Worm (Caenorhabditis elegans) whole organism, dauer: ENCODE results near the gene AH9.6.

Experiments
- unc-62 ChIP-seq: sonication (generic microtip); optimal IDR thresholded peaks from 2 replicates; lab custom pipeline; 2017; ENCODE audit warnings: missing biosample characterization, missing genetic modification reagents, missing genetic modification characterization

Gene AH9.6

DNA sequence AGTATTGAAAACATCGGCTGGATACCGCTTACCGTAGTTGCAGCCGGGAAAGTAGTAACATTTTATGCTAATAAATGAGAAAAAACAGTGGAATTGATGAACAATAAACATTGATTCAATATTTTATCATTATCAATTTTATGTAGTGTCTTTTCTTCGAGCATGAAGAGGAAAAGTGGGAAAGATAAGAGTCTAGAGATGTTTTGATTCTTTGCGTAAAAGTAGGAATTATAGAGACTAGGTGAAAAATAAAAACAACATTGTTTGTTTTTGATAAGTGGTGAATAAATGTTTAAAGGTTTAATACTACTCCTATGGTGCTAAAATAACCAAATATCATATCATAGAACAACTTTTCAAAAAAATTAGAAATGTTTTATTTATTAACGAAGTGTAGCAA is 5.5 kb downstream of the AH9.6 start:
- no peak for TF ChIP-seq unc-62 (GFP tag; lab: Kevin White, UChicago)

DNA sequence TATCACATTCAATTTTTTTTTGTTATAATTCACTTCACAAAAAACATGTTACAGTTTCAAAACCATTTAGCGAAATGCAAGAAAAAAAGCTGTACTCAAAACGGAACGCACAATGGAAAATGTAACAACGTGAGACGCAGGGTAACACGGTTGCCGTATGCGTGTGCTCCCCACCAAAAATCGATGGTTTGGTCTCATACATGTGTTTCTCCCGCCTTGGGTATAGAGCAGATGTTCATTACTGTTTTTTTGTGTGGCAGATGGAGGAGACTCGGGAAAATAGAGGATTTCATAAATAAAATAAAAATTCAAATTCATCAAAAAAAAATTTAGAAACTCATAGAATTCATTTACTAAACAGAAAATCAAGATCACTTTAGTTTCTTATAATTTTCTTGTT is 6.9 kb downstream of the AH9.6 start, which contains the start of gene AH9.3:
TSS of gene AH9.3 (minus strand) at position 101 of the 400 bp plus-strand sequence.
- TF ChIP-seq unc-62 (GFP tag; lab: Kevin White, UChicago), result no peak

DNA sequence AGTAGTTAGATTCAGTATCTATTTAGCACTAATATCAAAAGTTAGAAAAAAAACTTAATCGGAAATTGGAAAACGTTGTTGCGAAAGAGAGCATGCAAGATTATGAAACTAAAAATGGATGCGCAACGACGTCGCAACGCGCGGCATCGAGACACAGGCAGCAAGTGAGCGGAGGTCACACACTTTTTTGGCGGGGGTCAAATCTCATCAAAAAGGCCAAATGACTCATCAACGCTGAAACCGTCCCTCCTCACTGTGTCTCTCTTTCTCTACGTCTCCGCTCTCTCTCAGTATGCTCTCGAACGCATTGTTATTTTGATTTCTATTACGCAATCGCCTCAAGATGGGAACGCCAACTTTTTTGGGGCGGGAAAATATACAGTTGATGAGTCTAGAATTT is 9.5 kb downstream of the AH9.6 start:
- TF ChIP-seq unc-62 (GFP tag; lab: Kevin White, UChicago), result no peak

DNA sequence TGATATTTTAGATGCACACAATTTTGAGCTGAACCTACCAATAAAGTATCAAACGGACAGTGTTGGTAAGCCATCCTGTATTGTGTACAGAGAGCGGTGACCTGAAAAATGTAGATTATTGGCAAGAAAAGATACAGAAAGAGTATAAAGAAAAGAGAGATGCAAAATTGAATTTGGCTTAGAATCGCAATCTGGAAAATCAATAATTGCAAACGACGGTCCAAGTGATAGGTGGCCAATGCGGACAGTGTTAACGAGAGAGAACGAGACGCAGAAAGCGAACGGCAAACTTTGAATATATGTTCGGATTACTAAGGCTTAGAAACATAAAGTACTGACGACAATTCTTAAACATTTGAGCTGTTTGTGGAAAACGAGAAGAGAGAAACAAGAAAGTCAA is 9.9 kb downstream of the AH9.6 start, which contains the start of gene crn-4:
TSS of gene crn-4 (minus strand) at position 101 of the 400 bp plus-strand sequence.
- TF ChIP-seq unc-62 (GFP tag; lab: Kevin White, UChicago), result no peak

DNA sequence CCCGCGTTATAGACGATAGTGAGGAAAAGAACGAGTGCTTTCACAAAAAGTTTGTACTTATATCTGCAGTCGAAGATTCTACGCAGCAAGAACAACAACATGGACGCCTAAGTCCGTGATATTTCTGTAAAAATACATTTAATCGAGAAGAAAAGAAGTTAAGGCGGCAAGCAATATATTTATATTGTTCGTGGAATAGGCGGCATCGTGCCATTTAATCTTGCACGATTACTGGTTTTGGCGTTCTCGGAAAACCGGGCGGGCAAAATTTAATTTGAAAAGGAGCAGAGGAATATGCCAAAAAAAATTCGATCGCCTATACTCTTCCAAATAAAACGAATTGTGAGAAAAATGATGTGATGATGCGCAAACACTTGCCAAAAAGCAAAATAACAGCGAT is 21.0 kb downstream of the AH9.6 start, which contains the start of gene AH9.1:
TSS of gene AH9.1 (minus strand) at position 101 of the 400 bp plus-strand sequence.
- TF ChIP-seq unc-62 (GFP tag; lab: Kevin White, UChicago), result no peak

DNA sequence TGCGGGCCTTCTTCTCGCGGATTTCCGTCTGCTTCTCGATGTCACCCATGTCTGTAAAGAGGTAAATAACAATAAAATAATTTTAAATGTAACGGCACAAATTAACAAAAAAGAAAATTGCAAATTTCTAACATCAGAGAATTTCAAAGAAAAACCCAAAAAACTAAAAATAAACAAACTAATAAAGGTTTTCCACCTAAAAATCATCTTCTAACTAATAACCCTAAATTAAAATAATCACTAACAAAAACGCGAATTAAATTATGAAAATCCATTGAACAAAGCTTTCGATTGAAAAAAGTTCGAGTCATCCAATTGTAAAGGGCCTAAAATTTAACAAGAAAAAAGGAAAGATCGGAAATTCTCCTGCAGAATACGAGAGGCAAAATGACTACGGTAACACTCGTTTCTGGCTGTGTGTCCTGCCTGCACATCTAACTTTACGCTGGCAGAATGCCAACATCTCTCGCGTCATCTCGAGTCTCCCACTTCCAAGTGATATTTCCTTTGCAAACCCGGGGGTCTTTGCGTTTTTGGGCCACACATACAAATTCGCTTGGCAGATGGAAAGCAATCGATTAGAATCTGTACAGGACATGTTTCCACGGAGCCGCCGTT is 25.3 kb downstream of the AH9.6 start, which contains the start of gene rpl-11.2:
TSS of gene rpl-11.2 (minus strand) at position 51 of the 618 bp plus-strand sequence.
- TF ChIP-seq unc-62 (GFP tag; lab: Kevin White, UChicago), result no peak

DNA sequence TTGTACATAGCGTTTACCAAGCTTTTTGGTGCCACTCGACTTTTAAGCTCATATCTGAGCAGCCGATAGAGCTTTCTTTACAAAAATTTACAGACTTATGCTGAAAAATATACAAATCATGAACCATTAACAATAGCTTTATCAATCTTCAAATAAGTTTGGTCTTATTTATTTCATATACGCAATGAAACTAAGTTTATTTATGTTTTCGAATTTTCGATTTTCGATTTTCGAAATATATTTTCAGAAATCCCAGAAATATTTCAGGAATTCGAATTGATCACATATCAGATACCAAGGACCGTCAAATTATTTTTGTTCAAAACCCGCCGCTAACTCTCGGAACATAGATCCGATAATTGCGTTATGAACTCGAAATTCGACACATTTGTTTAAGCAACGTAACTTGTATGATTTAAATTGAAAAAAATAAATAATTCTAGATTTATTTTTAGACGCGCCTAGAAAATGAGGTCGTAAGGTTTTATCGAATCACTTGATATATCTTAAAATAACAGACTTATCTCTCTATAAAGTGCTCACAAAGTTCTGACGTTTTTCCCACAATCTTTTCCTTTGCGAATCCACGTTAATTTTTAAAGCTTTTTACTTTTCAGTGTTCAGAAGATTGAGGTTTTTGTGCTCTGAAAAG is 26.7 kb downstream of the AH9.6 start:
- no peak for TF ChIP-seq unc-62 (GFP tag; lab: Kevin White, UChicago)

DNA sequence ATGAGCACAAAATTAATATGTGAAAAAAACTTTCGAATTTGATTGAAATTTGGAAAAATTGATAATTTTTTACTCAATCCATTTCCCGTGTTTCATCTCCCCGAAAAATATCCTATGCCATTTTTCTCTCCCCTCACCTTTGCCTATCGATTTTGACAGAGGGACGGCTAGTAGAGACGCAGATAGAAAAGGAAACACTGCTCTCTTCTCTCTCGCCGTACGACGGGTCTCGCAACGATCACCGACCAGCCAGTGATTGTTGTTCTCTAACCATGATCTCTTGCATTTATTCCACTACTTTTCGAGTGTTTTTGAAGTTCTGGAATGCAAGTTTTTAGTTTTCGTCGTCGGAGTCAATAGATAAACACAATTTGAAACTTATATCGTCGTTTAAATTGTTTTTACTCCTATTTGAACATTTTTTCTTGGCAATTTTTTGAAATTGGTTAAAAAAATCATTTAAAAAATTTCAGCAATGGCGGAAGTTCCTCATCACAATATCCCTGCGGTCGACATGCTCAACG is 30.4 kb downstream of the AH9.6 start, which contains the start of gene vha-15:
TSS of gene vha-15 (plus strand) at position 474 of the 524 bp plus-strand sequence.
- TF ChIP-seq unc-62 (GFP tag; lab: Kevin White, UChicago), result no peak

DNA sequence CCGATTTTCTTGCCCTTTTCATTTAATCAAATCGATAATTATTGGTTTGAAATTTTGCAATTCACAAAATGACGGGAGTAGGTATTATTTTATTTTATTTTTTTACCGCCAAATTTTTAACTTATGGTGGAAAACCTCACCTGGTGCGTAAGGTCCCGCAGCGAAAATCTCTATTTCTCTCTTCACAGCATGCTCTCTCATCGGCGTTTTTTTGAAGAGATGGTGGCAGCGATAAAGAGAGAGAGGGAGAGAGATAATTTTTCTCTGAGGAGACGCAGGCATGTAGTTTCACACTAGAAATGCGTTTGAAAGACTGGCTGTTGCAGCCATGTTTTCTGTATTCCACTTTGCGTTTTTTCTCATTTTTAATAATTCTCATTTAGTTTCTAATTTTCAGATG is 34.0 kb downstream of the AH9.6 start, which contains the start of gene T14F9.2:
TSS of gene T14F9.2 (plus strand) at position 396 of the 400 bp plus-strand sequence.
- no peak for TF ChIP-seq unc-62 (GFP tag; lab: Kevin White, UChicago)

DNA sequence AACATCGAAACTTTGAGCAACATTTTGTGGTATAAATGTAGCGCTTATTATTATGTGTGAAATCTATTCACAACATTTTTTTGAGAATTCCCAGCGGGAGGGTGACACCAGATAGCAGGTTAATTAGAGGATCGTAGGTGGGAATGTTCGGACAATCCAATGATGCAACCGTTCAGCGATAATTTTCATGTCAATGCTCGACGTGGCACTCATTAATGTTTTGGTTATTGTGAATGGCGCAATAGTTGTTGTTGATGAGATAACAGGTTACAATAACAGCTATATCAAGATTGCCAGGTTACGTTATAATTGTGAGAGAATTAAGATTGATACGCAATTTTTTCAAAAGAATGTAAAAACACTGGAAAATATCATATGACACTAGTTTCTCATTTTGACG is 36.6 kb downstream of the AH9.6 start:
- TF ChIP-seq unc-62 (GFP tag; lab: Kevin White, UChicago), result no peak

DNA sequence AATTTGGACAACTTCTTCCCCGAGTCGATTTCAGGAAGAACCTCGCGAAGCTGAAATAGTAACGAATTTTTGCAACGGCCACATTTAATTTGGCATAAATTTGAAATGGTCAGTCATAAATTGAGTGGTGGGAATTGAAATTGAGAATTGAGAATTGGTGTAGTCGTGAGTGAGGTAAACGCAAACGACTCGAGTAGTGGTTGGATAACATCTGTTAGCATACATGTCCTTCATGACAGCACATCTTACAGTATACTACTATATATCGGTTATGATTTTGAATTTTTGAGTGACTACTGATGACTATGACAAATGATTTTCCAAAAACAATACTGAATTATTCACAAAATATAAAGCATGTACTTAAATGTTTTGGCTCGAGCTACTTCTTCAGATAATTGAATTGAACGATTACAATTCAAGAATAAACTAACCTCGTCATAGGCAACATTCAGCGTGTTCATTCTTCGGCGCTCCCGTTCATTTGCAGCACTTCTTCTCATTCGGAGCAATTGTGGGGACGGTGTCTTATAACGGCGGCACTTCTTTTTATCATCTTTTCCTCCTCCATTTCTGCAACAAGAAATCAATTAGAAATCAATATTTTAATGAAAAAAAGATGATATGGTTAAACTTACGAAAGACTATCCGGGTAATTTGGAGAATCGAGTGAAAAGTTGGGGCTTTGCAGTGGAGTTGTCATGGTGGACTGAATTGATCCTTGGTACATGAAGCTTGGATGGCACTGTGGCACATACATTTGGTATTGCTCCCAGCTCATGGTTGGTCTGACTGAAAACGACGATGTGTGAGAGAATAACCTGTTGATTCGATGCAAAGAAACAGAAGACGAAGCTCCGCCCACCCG is 38.4 kb downstream of the AH9.6 start, which contains the start of gene lin-32:
TSS of gene lin-32 (minus strand) at position 818 of the 868 bp plus-strand sequence.
- TF ChIP-seq unc-62 (GFP tag; lab: Kevin White, UChicago), result no peak

DNA sequence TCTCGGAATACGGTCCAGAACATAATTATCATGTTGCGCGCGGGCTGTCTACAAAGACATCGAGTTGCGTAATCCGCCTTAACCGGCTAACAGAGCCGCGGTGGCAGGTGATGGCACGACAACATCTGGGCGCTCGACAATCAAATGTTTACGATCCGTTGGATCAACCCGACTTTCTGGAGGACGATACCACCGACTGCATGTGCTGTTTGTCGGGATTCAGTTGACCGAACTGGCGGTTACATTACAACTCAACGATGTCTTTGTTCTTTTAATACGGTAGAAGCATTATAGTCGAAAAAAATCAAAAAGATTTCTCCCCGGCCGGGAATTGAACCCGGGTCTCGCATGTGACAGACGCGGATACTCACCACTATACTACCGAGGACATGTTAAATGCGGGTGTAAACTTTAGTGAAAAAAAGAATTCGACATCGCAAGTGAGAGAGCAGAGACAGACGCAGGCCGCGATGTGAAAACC is 41.0 kb downstream of the AH9.6 start:
- no peak for TF ChIP-seq unc-62 (GFP tag; lab: Kevin White, UChicago)

DNA sequence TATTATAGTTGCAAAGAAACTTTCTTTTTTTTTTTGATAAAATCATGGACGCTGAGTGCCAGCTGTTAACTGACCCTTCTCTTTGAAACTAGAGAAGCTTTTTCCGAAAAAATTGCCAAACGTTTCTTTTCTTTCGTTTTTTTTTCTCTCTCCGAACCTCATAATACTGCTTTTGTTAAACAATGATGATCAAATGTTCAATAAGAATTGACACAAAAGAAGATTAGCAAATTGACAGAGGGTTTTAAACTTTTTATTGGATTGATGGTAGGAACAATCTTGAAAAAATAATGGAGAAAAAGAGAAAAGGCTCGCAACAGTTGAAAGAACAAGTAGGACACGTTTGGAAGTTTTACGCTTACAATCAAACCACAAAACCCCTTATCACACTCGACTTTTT is 47.1 kb downstream of the AH9.6 start, which contains the start of gene hex-1:
TSS of gene hex-1 (plus strand) at position 301 of the 400 bp plus-strand sequence.
- no peak for TF ChIP-seq unc-62 (GFP tag; lab: Kevin White, UChicago)

DNA sequence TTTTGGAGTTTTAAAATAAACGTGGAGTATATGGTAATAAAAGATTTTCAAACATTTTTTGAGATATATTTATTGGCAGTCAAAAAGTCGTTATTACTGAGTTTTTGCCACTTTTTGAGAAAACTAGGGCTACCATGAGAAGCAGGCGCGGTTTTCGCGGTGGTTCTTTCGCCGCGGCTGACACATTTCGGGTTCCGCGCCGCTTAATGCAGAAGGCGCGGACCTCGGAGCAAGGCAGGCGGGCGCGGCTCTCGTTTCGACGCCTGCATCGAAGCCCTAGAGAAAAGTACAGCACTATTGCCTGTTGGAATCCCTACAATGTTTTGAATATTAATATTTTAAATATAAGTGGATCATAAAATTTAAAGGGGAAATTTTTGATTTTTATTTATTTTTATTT is 48.5 kb downstream of the AH9.6 start:
- no peak for TF ChIP-seq unc-62 (GFP tag; lab: Kevin White, UChicago)

DNA sequence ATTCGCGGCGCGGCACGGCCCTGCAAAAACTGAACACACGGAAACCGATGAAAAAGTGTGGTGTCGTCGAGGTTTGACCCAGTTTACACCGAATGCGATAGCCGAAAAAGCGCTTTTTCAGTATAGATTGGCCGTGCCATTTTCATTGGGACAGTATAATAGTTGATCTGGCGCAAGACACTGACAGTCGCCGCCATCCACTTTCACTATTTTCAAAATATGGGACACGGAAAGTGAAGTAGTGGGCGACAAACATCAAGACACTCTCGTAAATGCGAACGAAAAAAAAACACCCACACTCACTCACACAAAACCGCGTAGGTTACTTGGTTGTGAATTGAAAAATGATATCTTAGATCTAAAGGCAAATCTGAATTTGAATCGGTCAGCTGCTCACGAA is 48.9 kb downstream of the AH9.6 start:
- TF ChIP-seq unc-62 (GFP tag; lab: Kevin White, UChicago), result no peak
